Worm (Caenorhabditis elegans): ENCODE measurements around the gene snai-1.

DNA sequence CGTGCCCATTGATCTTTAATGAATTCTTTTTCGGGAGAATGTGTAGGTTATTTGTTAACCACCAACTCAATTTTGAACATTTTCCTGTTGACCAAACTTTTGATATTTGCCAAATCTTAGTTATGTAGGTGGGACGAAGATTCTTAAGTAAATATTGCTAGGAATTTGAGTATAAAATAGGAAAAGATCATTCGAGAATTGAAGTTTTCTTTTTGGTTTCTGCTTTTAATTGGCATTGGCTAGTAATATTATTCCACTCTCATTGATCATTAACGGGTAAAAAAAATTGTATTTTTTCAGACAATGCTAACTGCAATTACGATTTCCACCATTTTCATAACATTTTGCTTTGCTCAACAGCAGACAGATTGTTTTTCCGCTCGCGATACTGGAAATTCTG lies 47.4 kb downstream of the snai-1 start, which contains the start of gene T21D12.12:
- TF ChIP-seq lin-15B (tag; optimal IDR thresholded peaks at IDR 0.05) = no peak
- TF ChIP-seq ama-1 (optimal IDR thresholded peaks at IDR 0.05) = no peak
- TF ChIP-seq nhr-76 (tag; optimal IDR thresholded peaks at IDR 0.05) = no peak
- no peak for TF ChIP-seq ceh-9 (tag; optimal IDR thresholded peaks at IDR 0.05)
- TF ChIP-seq lin-39 (tag; optimal IDR thresholded peaks at IDR 0.05) = no peak
- TF ChIP-seq nhr-28 (tag; optimal IDR thresholded peaks at IDR 0.05) = no peak
- TF ChIP-seq unc-39 (tag; optimal IDR thresholded peaks at IDR 0.05) = no peak
- TF ChIP-seq nhr-25 (tag; optimal IDR thresholded peaks at IDR 0.05) = no peak
- no peak for TF ChIP-seq unc-62 (GFP tag; optimal IDR thresholded peaks at IDR 0.05)
- no peak for TF ChIP-seq sea-2 (GFP tag; optimal IDR thresholded peaks at IDR 0.05)
- no peak for TF ChIP-seq jun-1 (tag; optimal IDR thresholded peaks at IDR 0.05)
- TF ChIP-seq ztf-11 (tag; optimal IDR thresholded peaks at IDR 0.05) = no peak
- peak; percentile 6 for TF ChIP-seq pha-4 (tag; optimal IDR thresholded peaks at IDR 0.05)

All from whole organism, L3 larva.